Fruit fly (Drosophila melanogaster): ENCODE data around the gene CAH8.

Gene CAH8

dm6 chr3R:22400246-22400645 is 10.7 kb upstream of the CAH8 start (continued):
- peak in 1 of 2 experiments; percentile 7 for TF ChIP-seq chif (GFP tag; optimal IDR thresholded peaks at IDR 0.05)
- peak; percentile 5 for TF ChIP-seq CG12391 (tag; optimal IDR thresholded peaks at IDR 0.05)
- TF ChIP-seq CrebB (tag; optimal IDR thresholded peaks at IDR 0.05): no peak
- TF ChIP-seq CG12071 (GFP tag; optimal IDR thresholded peaks at IDR 0.05): no peak
- TF ChIP-seq CG3163 (GFP tag; optimal IDR thresholded peaks at IDR 0.05): no peak
- TF ChIP-seq CG10654 (GFP tag; optimal IDR thresholded peaks at IDR 0.05): no peak
- TF ChIP-seq CG11696 (GFP tag; IDR thresholded peaks at IDR 0.05): no peak
- no peak for TF ChIP-seq disco-r (GFP tag; optimal IDR thresholded peaks at IDR 0.05)
- TF ChIP-seq CG14860 (GFP tag; IDR thresholded peaks at IDR 0.05; ENCODE audit: partially characterized antibody): no peak
- TF ChIP-seq CG34376 (GFP tag; optimal IDR thresholded peaks at IDR 0.05): no peak
- no peak for TF ChIP-seq ci (GFP tag; IDR thresholded peaks at IDR 0.05)
- no peak for TF ChIP-seq CG11398 (GFP tag; optimal IDR thresholded peaks at IDR 0.05)
- peak; percentile 40 for TF ChIP-seq CG12769 (tag; optimal IDR thresholded peaks at IDR 0.05)
- TF ChIP-seq CG8281 (tag; optimal IDR thresholded peaks at IDR 0.05): no peak
- peak; percentile 58 for TF ChIP-seq Ptx1 (GFP tag; IDR thresholded peaks at IDR 0.05)
- TF ChIP-seq crp (GFP tag; optimal IDR thresholded peaks at IDR 0.05): no peak
- TF ChIP-seq CG4360 (GFP tag; IDR thresholded peaks at IDR 0.05): no peak
- peak; percentile 8 for TF ChIP-seq CG1602 (GFP tag; optimal IDR thresholded peaks at IDR 0.05)
- no peak for TF ChIP-seq Eip74EF (GFP tag; optimal IDR thresholded peaks at IDR 0.05)
- TF ChIP-seq CG10431 (GFP tag; optimal IDR thresholded peaks at IDR 0.05): no peak
- no peak for TF ChIP-seq otp (GFP tag; IDR thresholded peaks at IDR 0.05)
- no peak for TF ChIP-seq CG14441 (GFP tag; IDR thresholded peaks at IDR 0.05)
- peak; percentile 56; the same call in 1 of the 3 replicates for TF ChIP-seq zfh1 (GFP tag; IDR thresholded peaks at IDR 0.05)
- TF ChIP-seq lov (optimal IDR thresholded peaks at IDR 0.05): no peak
- no peak for TF ChIP-seq lov (GFP tag; IDR thresholded peaks at IDR 0.05)
- TF ChIP-seq Fer1 (GFP tag; optimal IDR thresholded peaks at IDR 0.05): no peak
- no peak for TF ChIP-seq Dll (GFP tag; IDR thresholded peaks at IDR 0.05; ENCODE audit: partially characterized antibody)
- TF ChIP-seq Oli (tag; optimal IDR thresholded peaks at IDR 0.05): peak; percentile 30
- peak; percentile 34 for TF ChIP-seq nmo (GFP tag; optimal IDR thresholded peaks at IDR 0.05)
- no peak for TF ChIP-seq ro (GFP tag; IDR thresholded peaks at IDR 0.05)
- TF ChIP-seq MTF-1 (GFP tag; optimal IDR thresholded peaks at IDR 0.05; ENCODE audit: borderline replicate concordance): no peak
- TF ChIP-seq CG6765 (GFP tag; optimal IDR thresholded peaks at IDR 0.05): no peak
- TF ChIP-seq danr (GFP tag; IDR thresholded peaks at IDR 0.05): no peak
- TF ChIP-seq CG11456 (GFP tag; IDR thresholded peaks at IDR 0.05): peak; percentile 55; the same call in 1 of the 3 replicates
- TF ChIP-seq CG11723 (GFP tag; optimal IDR thresholded peaks at IDR 0.05): no peak
- no peak for TF ChIP-seq pita (GFP tag; optimal IDR thresholded peaks at IDR 0.05)
- peak; percentile 18 for TF ChIP-seq fd96Cb (tag; optimal IDR thresholded peaks at IDR 0.05)
- TF ChIP-seq CG17385 (GFP tag; optimal IDR thresholded peaks at IDR 0.05): no peak
- no peak for TF ChIP-seq Lim3 (GFP tag; IDR thresholded peaks at IDR 0.05)
- TF ChIP-seq Bdp1 (GFP tag; optimal IDR thresholded peaks at IDR 0.05): no peak
- TF ChIP-seq CG11247 (GFP tag; IDR thresholded peaks at IDR 0.05): no peak; the same call in 1 of the 2 replicates
- no peak for TF ChIP-seq Scr (GFP tag; IDR thresholded peaks at IDR 0.05; ENCODE audit: partially characterized antibody)
- no peak for TF ChIP-seq CG12299 (tag; optimal IDR thresholded peaks at IDR 0.05)
- no peak for TF ChIP-seq pb (GFP tag; optimal IDR thresholded peaks at IDR 0.05)
- TF ChIP-seq CG17912 (GFP tag; optimal IDR thresholded peaks at IDR 0.05): no peak
- TF ChIP-seq Tbp (GFP tag; optimal IDR thresholded peaks at IDR 0.05): no peak
- TF ChIP-seq CG3838 (GFP tag; optimal IDR thresholded peaks at IDR 0.05): no peak
- TF ChIP-seq CG10979 (tag; optimal IDR thresholded peaks at IDR 0.05): peak; percentile 42
- TF ChIP-seq CG10147 (GFP tag; optimal IDR thresholded peaks at IDR 0.05): no peak
- no peak for TF ChIP-seq jing (GFP tag; optimal IDR thresholded peaks at IDR 0.05)
- TF ChIP-seq CG2712 (tag; optimal IDR thresholded peaks at IDR 0.05): no peak

All from whole organism, embryonic.